5 worm cellular contexts compared by ENCODE assay signal in the genomic region with DNA sequence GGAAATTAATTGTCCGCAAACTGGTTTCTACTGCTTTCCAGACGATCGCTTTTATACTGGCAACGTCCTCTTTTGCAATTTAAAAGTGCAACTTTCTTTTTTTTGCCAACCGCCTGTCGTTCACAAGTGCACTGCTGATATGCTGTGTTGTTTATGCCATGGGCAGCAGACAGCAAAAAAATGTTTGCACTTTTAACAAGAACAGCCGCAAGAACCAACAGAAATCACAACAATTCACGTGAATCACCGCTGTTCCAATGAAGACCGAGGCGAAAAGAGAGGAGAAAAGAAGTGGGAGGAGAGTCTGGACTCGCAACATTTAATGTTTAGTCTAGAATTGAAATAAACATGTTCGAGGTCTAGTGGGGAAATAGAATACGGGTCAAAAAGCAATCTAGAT.
A peak's percentile ranks its signal among the peaks of the same experiment; 100 is the strongest.
TF ChIP-seq lines count a peak whose summit lies in the region.

A gene (minus strand): TSS at position 262 of the 400 bp plus-strand sequence.

TF ChIP-seq in whole organism, L1 larva, 84 proteins besides CTCF, POLR2A, EP300 and RAD21:
- TF ChIP-seq efl-1 (optimal IDR thresholded peaks at IDR 0.05; lab: Kevin White, UChicago), result no peak
- TF ChIP-seq efl-1 (GFP tag; optimal IDR thresholded peaks at IDR 0.05 in 1 of 2; lab: Kevin White, UChicago), result peak in 1 of 2 experiments; percentile 47
- no peak for TF ChIP-seq ama-1 (optimal IDR thresholded peaks at IDR 0.05; lab: Kevin White, UChicago)
- TF ChIP-seq isw-1 (GFP tag; IDR thresholded peaks at IDR 0.05; lab: Robert Waterston, UW), result no peak
- peak; percentile 21 for TF ChIP-seq lin-14 (GFP tag; optimal IDR thresholded peaks at IDR 0.05; lab: Kevin White, UChicago)

TF ChIP-seq in whole organism, L2 larva, 48 proteins besides CTCF, POLR2A, EP300 and RAD21:
- TF ChIP-seq sem-4 (tag; optimal IDR thresholded peaks at IDR 0.05; lab: Kevin White, UChicago), result peak; percentile 53
- TF ChIP-seq nhr-12 (tag; optimal IDR thresholded peaks at IDR 0.05; lab: Kevin White, UChicago), result no peak
- TF ChIP-seq sma-9 (GFP tag; optimal IDR thresholded peaks at IDR 0.05; lab: Kevin White, UChicago), result peak; percentile 47
- TF ChIP-seq sma-9 (tag; optimal IDR thresholded peaks at IDR 0.05; lab: Kevin White, UChicago), result no peak
- no peak for TF ChIP-seq lin-11 (tag; optimal IDR thresholded peaks at IDR 0.05; lab: Kevin White, UChicago)
- no peak for TF ChIP-seq C34F6.9 (tag; optimal IDR thresholded peaks at IDR 0.05; lab: Kevin White, UChicago)
- TF ChIP-seq Y55F3AM.14 (GFP tag; optimal IDR thresholded peaks at IDR 0.05; lab: Kevin White, UChicago), result peak; percentile 71
- TF ChIP-seq egl-27 (tag; optimal IDR thresholded peaks at IDR 0.05; lab: Kevin White, UChicago), result peak; percentile 25
- TF ChIP-seq aly-2 (tag; optimal IDR thresholded peaks at IDR 0.05; lab: Kevin White, UChicago), result no peak
- TF ChIP-seq ama-1 (optimal IDR thresholded peaks at IDR 0.05; lab: Kevin White, UChicago), result no peak
- peak; percentile 67 for TF ChIP-seq F13H6.1 (tag; optimal IDR thresholded peaks at IDR 0.05; lab: Kevin White, UChicago)
- TF ChIP-seq mbf-1 (tag; optimal IDR thresholded peaks at IDR 0.05; lab: Kevin White, UChicago), result no peak
- TF ChIP-seq dmd-4 (tag; optimal IDR thresholded peaks at IDR 0.05; lab: Kevin White, UChicago), result no peak
- peak in 1 of 2 experiments; percentile 25 for TF ChIP-seq lsy-2 (tag; optimal IDR thresholded peaks at IDR 0.05; lab: Kevin White, UChicago)
- TF ChIP-seq fos-1 (tag; optimal IDR thresholded peaks at IDR 0.05; lab: Kevin White, UChicago), result peak; percentile 19

TF ChIP-seq in whole organism, L3 larva, 47 proteins besides CTCF, POLR2A, EP300 and RAD21 (continues in another document):
- TF ChIP-seq daf-12 (tag; optimal IDR thresholded peaks at IDR 0.05; lab: Kevin White, UChicago), result peak; percentile 40
- no peak for TF ChIP-seq nhr-11 (tag; optimal IDR thresholded peaks at IDR 0.05; lab: Kevin White, UChicago)
- TF ChIP-seq lin-15B (tag; optimal IDR thresholded peaks at IDR 0.05; lab: Kevin White, UChicago), result no peak
- TF ChIP-seq fkh-2 (tag; optimal IDR thresholded peaks at IDR 0.05; lab: Kevin White, UChicago), result no peak
- no peak for TF ChIP-seq eor-1 (tag; optimal IDR thresholded peaks at IDR 0.05; lab: Kevin White, UChicago)
- TF ChIP-seq nfya-1 (tag; optimal IDR thresholded peaks at IDR 0.05; lab: Kevin White, UChicago; ENCODE audit: insufficient read depth), result peak; percentile 56
- no peak for TF ChIP-seq nhr-76 (tag; optimal IDR thresholded peaks at IDR 0.05; lab: Kevin White, UChicago)
- no peak for TF ChIP-seq ceh-9 (tag; optimal IDR thresholded peaks at IDR 0.05; lab: Kevin White, UChicago)
- peak; percentile 33 for TF ChIP-seq pqm-1 (tag; optimal IDR thresholded peaks at IDR 0.05; lab: Kevin White, UChicago)
- no peak for TF ChIP-seq unc-62 (GFP tag; optimal IDR thresholded peaks at IDR 0.05; lab: Kevin White, UChicago)
- no peak for TF ChIP-seq ama-1 (optimal IDR thresholded peaks at IDR 0.05; lab: Kevin White, UChicago)
- no peak for TF ChIP-seq zag-1 (tag; optimal IDR thresholded peaks at IDR 0.05; lab: Kevin White, UChicago)
- TF ChIP-seq elt-2 (tag; optimal IDR thresholded peaks at IDR 0.05; lab: Kevin White, UChicago), result peak; percentile 18
- TF ChIP-seq nhr-237 (tag; optimal IDR thresholded peaks at IDR 0.05; lab: Kevin White, UChicago), result no peak
- peak; percentile 50 for TF ChIP-seq nhr-25 (tag; optimal IDR thresholded peaks at IDR 0.05; lab: Kevin White, UChicago)
- TF ChIP-seq nhr-28 (tag; optimal IDR thresholded peaks at IDR 0.05; lab: Kevin White, UChicago), result no peak
- TF ChIP-seq egl-5 (tag; optimal IDR thresholded peaks at IDR 0.05; lab: Kevin White, UChicago), result peak; percentile 14
- no peak for TF ChIP-seq ceh-82 (tag; optimal IDR thresholded peaks at IDR 0.05; lab: Kevin White, UChicago)
- no peak for TF ChIP-seq lsy-12 (tag; optimal IDR thresholded peaks at IDR 0.05; lab: Kevin White, UChicago)
- no peak for TF ChIP-seq nhr-23 (tag; optimal IDR thresholded peaks at IDR 0.05; lab: Kevin White, UChicago)
- no peak for TF ChIP-seq mdl-1 (tag; optimal IDR thresholded peaks at IDR 0.05; lab: Kevin White, UChicago)
- peak; percentile 52 for TF ChIP-seq pha-4 (tag; optimal IDR thresholded peaks at IDR 0.05; lab: Kevin White, UChicago)
- no peak for TF ChIP-seq nhr-43 (tag; optimal IDR thresholded peaks at IDR 0.05; lab: Kevin White, UChicago; ENCODE audit: poor library complexity, severe bottlenecking)
- no peak for TF ChIP-seq elt-1 (tag; optimal IDR thresholded peaks at IDR 0.05; lab: Kevin White, UChicago)

TF ChIP-seq in whole organism, L4 larva, 104 proteins besides CTCF, POLR2A, EP300 and RAD21 (continues in another document):
- TF ChIP-seq dmd-6 (GFP tag; IDR thresholded peaks at IDR 0.05; lab: Robert Waterston, UW) (peak; percentile 96), hlh-30 (tag; optimal IDR thresholded peaks at IDR 0.05; lab: Kevin White, UChicago; ENCODE audit: insufficient read depth) (peak; percentile 80), hlh-11 (tag; optimal IDR thresholded peaks at IDR 0.05; lab: Kevin White, UChicago) (peak; percentile 92), F26F4.8 (GFP tag; conservative IDR thresholded peaks at IDR 0.05; lab: Robert Waterston, UW) (no peak), hif-1 (tag; optimal IDR thresholded peaks at IDR 0.05; lab: Kevin White, UChicago) (peak in 1 of 2 experiments; percentile 57), lin-13 (GFP tag; optimal IDR thresholded peaks at IDR 0.05; lab: Kevin White, UChicago) (peak; percentile 0), dve-1 (tag; optimal IDR thresholded peaks at IDR 0.05; lab: Kevin White, UChicago; ENCODE audit: insufficient read depth) (peak; percentile 64), nhr-77 (tag; optimal IDR thresholded peaks at IDR 0.05; lab: Kevin White, UChicago) (peak; percentile 3), daf-16 (GFP tag; optimal IDR thresholded peaks at IDR 0.05; lab: Kevin White, UChicago) (peak in 1 of 2 experiments; percentile 97), daf-16 (tag; optimal IDR thresholded peaks at IDR 0.05; lab: Kevin White, UChicago) (peak; percentile 83), R02D3.7 (tag; optimal IDR thresholded peaks at IDR 0.05; lab: Kevin White, UChicago) (no peak), pqm-1 (tag; optimal IDR thresholded peaks at IDR 0.05; lab: Kevin White, UChicago) (peak; percentile 42), mdl-1 (tag; optimal IDR thresholded peaks at IDR 0.05; lab: Kevin White, UChicago) (peak in 1 of 2 experiments; percentile 81), nhr-28 (tag; optimal IDR thresholded peaks at IDR 0.05; lab: Kevin White, UChicago) (peak; percentile 78), hmg-1.1 (GFP tag; IDR thresholded peaks at IDR 0.05; lab: Robert Waterston, UW) (peak; percentile 35; the same call in 1 of the 2 replicates), nhr-11 (tag; optimal IDR thresholded peaks at IDR 0.05; lab: Kevin White, UChicago) (peak; percentile 31), pha-4 (GFP tag; IDR thresholded peaks at IDR 0.05; lab: Robert Waterston, UW) (no peak), pha-4 (tag; optimal IDR thresholded peaks at IDR 0.05; lab: Kevin White, UChicago) (no peak), Y75B8A.6 (GFP tag; IDR thresholded peaks at IDR 0.05; lab: Robert Waterston, UW) (no peak), madf-9 (GFP tag; conservative IDR thresholded peaks at IDR 0.05; lab: Robert Waterston, UW) (no peak), gei-8 (GFP tag; optimal IDR thresholded peaks at IDR 0.05; lab: Kevin White, UChicago) (peak; percentile 43), nhr-48 (tag; optimal IDR thresholded peaks at IDR 0.05; lab: Kevin White, UChicago) (peak; percentile 79), aha-1 (tag; lab: Kevin White, UChicago) (peak; percentile 82), mxl-2 (GFP tag; conservative IDR thresholded peaks at IDR 0.05; lab: Robert Waterston, UW) (peak; percentile 92)

TF ChIP-seq in whole organism, young adult, 124 proteins besides CTCF, POLR2A, EP300 and RAD21:
- TF ChIP-seq him-1 (tag; optimal IDR thresholded peaks at IDR 0.05; lab: Kevin White, UChicago) (no peak), somi-1 (GFP tag; optimal IDR thresholded peaks at IDR 0.05; lab: Kevin White, UChicago) (peak; percentile 65), Y53G8AR.9 (GFP tag; conservative IDR thresholded peaks at IDR 0.05; lab: Robert Waterston, UW) (no peak), unc-62 (GFP tag; optimal IDR thresholded peaks at IDR 0.05; lab: Kevin White, UChicago) (peak; percentile 47), madf-10 (tag; optimal IDR thresholded peaks at IDR 0.05; lab: Kevin White, UChicago) (no peak), gei-17 (GFP tag; optimal IDR thresholded peaks at IDR 0.05; lab: Kevin White, UChicago) (peak; percentile 6), nhr-80 (tag; optimal IDR thresholded peaks at IDR 0.05; lab: Kevin White, UChicago) (peak; percentile 63), cebp-2 (GFP tag; IDR thresholded peaks at IDR 0.05; lab: Robert Waterston, UW) (no peak), chd-7 (tag; optimal IDR thresholded peaks at IDR 0.05; lab: Kevin White, UChicago) (peak; percentile 13), egl-44 (GFP tag; IDR thresholded peaks at IDR 0.05; lab: Robert Waterston, UW) (0 out of 2 replicates have a peak, but pooled peaks have one; percentile 30), F22D6.2 (tag; optimal IDR thresholded peaks at IDR 0.05; lab: Kevin White, UChicago) (peak; percentile 43), K11D2.4 (GFP tag; IDR thresholded peaks at IDR 0.05; lab: Robert Waterston, UW) (peak; percentile 47; the same call in 1 of the 2 replicates), let-526 (GFP tag; IDR thresholded peaks at IDR 0.05; lab: Robert Waterston, UW) (no peak), lin-40 (tag; optimal IDR thresholded peaks at IDR 0.05; lab: Kevin White, UChicago) (peak; percentile 63), dox-1 (GFP tag; IDR thresholded peaks at IDR 0.05; lab: Robert Waterston, UW) (peak; percentile 48; the same call in 1 of the 2 replicates), K12H6.12 (tag; optimal IDR thresholded peaks at IDR 0.05; lab: Kevin White, UChicago) (peak; percentile 53)
